Fruit fly (Drosophila melanogaster): ENCODE data around the gene koko.

koko gene

DNA sequence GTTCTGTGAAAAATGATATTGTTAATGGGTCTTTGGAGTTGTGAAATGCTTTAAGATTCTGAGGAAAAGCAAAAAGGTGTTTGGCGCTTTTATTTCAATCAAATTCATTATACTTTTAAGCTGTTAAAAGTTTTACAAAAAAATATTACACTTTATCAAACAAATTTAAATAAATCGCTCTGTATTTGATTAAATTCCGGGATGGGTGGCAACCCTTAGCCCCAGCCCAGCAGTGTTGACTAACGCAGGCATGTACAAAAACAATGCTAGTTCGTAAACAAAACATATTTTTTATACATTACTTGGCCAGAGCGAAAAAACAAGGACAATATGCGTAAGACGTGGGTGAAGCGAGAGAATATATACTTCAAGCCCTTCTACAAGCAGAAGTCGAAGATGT lies 1.9 kb downstream of the koko start, which contains the start of gene CG7685 (continued):
- TF ChIP-seq crp (GFP tag; optimal IDR thresholded peaks at IDR 0.05) (peak in 1 of 2 experiments; percentile 60), CG30020 (tag; optimal IDR thresholded peaks at IDR 0.05) (peak; percentile 32), CG17359 (tag; optimal IDR thresholded peaks at IDR 0.05) (peak; percentile 63), Rfx (GFP tag; IDR thresholded peaks at IDR 0.05) (peak; percentile 77), chif (GFP tag; optimal IDR thresholded peaks at IDR 0.05) (peak; percentile 49 to 61), Jarid2 (GFP tag; optimal IDR thresholded peaks at IDR 0.05) (no peak), vvl (GFP tag; IDR thresholded peaks at IDR 0.05) (peak; percentile 84), Oli (tag; optimal IDR thresholded peaks at IDR 0.05) (peak; percentile 40), zf30C (GFP tag; optimal IDR thresholded peaks at IDR 0.05) (peak; percentile 63), CG3838 (GFP tag; optimal IDR thresholded peaks at IDR 0.05) (peak; percentile 18), CG12391 (tag; optimal IDR thresholded peaks at IDR 0.05) (peak; percentile 77), Sry-β (GFP tag; optimal IDR thresholded peaks at IDR 0.05) (no peak), CG31441 (GFP tag; IDR thresholded peaks at IDR 0.05) (peak; percentile 64), CG4424 (GFP tag; optimal IDR thresholded peaks at IDR 0.05) (peak; percentile 55), CG10209 (GFP tag; optimal IDR thresholded peaks at IDR 0.05) (peak; percentile 55), CG6765 (GFP tag; optimal IDR thresholded peaks at IDR 0.05) (peak; percentile 20), Bteb2 (GFP tag; optimal IDR thresholded peaks at IDR 0.05) (peak; percentile 66), ERR (GFP tag; optimal IDR thresholded peaks at IDR 0.05) (peak; percentile 11), CG6791 (GFP tag; IDR thresholded peaks at IDR 0.05; ENCODE audit: partially characterized antibody) (no peak), Ets97D (GFP tag; optimal IDR thresholded peaks at IDR 0.05) (peak; percentile 66), dati (GFP tag; IDR thresholded peaks at IDR 0.05) (no peak), CG4404 (GFP tag; IDR thresholded peaks at IDR 0.05) (no peak), Fer1 (GFP tag; optimal IDR thresholded peaks at IDR 0.05) (peak; percentile 81), run (tag; optimal IDR thresholded peaks at IDR 0.05) (no peak), CG3995 (GFP tag; optimal IDR thresholded peaks at IDR 0.05) (peak; percentile 42), CG14050 (GFP tag; IDR thresholded peaks at IDR 0.05) (peak; percentile 47; the same call in 2 of the 3 replicates), lbe (GFP tag; optimal IDR thresholded peaks at IDR 0.05) (peak; percentile 74), Sin3A (optimal IDR thresholded peaks at IDR 0.05) (no peak), CG32532 (GFP tag; IDR thresholded peaks at IDR 0.05) (peak; percentile 70), gfzf (GFP tag; optimal IDR thresholded peaks at IDR 0.05) (peak; percentile 22), sc (optimal IDR thresholded peaks at IDR 0.05) (no peak), sc (GFP tag; optimal IDR thresholded peaks at IDR 0.05) (no peak), Mrtf (GFP tag; IDR thresholded peaks at IDR 0.05) (no peak), Mad (GFP tag; optimal IDR thresholded peaks at IDR 0.05) (peak; percentile 56), abd-A (tag; optimal IDR thresholded peaks at IDR 0.05) (no peak), dimm (GFP tag; IDR thresholded peaks at IDR 0.05) (no peak), Chrac-16 (GFP tag; optimal IDR thresholded peaks at IDR 0.05) (peak; percentile 55), CG43689 (GFP tag; IDR thresholded peaks at IDR 0.05) (no peak), onecut (GFP tag; IDR thresholded peaks at IDR 0.05) (peak; percentile 63), CG7556 (GFP tag; optimal IDR thresholded peaks at IDR 0.05) (peak; percentile 61), Bgb (GFP tag; IDR thresholded peaks at IDR 0.05; ENCODE audit: partially characterized antibody) (peak; percentile 35; the same call in 1 of the 2 replicates), Xrp1 (GFP tag; IDR thresholded peaks at IDR 0.05) (peak; percentile 71), exex (tag; optimal IDR thresholded peaks at IDR 0.05) (peak; percentile 39), NFAT (GFP tag; IDR thresholded peaks at IDR 0.05) (peak; percentile 76), gcm (GFP tag; optimal IDR thresholded peaks at IDR 0.05) (peak; percentile 44), CG17612 (GFP tag; IDR thresholded peaks at IDR 0.05) (no peak), E2f2 (GFP tag; IDR thresholded peaks at IDR 0.05) (peak; percentile 83), CG4707 (GFP tag; optimal IDR thresholded peaks at IDR 0.05) (peak; percentile 27), Hmx (GFP tag; optimal IDR thresholded peaks at IDR 0.05) (peak; percentile 15), CG3847 (GFP tag; IDR thresholded peaks at IDR 0.05) (peak; percentile 85), usp (GFP tag; optimal IDR thresholded peaks at IDR 0.05) (no peak), CG10959 (GFP tag; IDR thresholded peaks at IDR 0.05) (no peak)
